Fruit fly (Drosophila melanogaster): ENCODE measurements around the gene CG4362.

Gene CG4362

dm6 chr3R:20262927-20263644, 44.3 kb downstream of the CG4362 start (continued):
- TF ChIP-seq Fer3 (tag; optimal IDR thresholded peaks at IDR 0.05) (no peak), CG17385 (GFP tag; optimal IDR thresholded peaks at IDR 0.05) (no peak), CG5953 (GFP tag; IDR thresholded peaks at IDR 0.05) (0 out of 2 replicates have a peak, but pooled peaks have one; percentile 27), jumu (GFP tag; optimal IDR thresholded peaks at IDR 0.05) (no peak), CG34376 (GFP tag; optimal IDR thresholded peaks at IDR 0.05) (no peak), CG2199 (GFP tag; IDR thresholded peaks at IDR 0.05) (no peak), CG1647 (GFP tag; optimal IDR thresholded peaks at IDR 0.05) (no peak), gem (tag; optimal IDR thresholded peaks at IDR 0.05) (peak; percentile 65), CG14050 (GFP tag; IDR thresholded peaks at IDR 0.05) (no peak), CG12299 (tag; optimal IDR thresholded peaks at IDR 0.05) (no peak), CG34224 (GFP tag; IDR thresholded peaks at IDR 0.05; ENCODE audit: partially characterized antibody) (no peak), unc-4 (GFP tag; IDR thresholded peaks at IDR 0.05; ENCODE audit: partially characterized antibody) (no peak), Dfd (GFP tag; optimal IDR thresholded peaks at IDR 0.05) (no peak), CG13424 (tag; optimal IDR thresholded peaks at IDR 0.05) (no peak), CG12104 (GFP tag; optimal IDR thresholded peaks at IDR 0.05) (no peak), dimm (GFP tag; IDR thresholded peaks at IDR 0.05) (no peak), CG11085 (GFP tag; IDR thresholded peaks at IDR 0.05) (no peak), CG11695 (GFP tag; IDR thresholded peaks at IDR 0.05) (no peak), CG17612 (GFP tag; IDR thresholded peaks at IDR 0.05) (no peak), dm (GFP tag; optimal IDR thresholded peaks at IDR 0.05) (no peak), tgo (GFP tag; IDR thresholded peaks at IDR 0.05) (no peak), CG10147 (GFP tag; optimal IDR thresholded peaks at IDR 0.05) (no peak), CG14441 (GFP tag; IDR thresholded peaks at IDR 0.05) (no peak), TFAM (GFP tag; optimal IDR thresholded peaks at IDR 0.05) (no peak), ac (GFP tag; optimal IDR thresholded peaks at IDR 0.05) (no peak), HLHmδ (GFP tag; optimal IDR thresholded peaks at IDR 0.05) (peak; percentile 51), Dp (GFP tag; optimal IDR thresholded peaks at IDR 0.05) (no peak), CG11398 (GFP tag; optimal IDR thresholded peaks at IDR 0.05) (no peak), Hand (GFP tag; optimal IDR thresholded peaks at IDR 0.05) (no peak), HmgD (GFP tag; optimal IDR thresholded peaks at IDR 0.05) (no peak), NC2α (GFP tag; optimal IDR thresholded peaks at IDR 0.05) (no peak), CG8924 (tag; optimal IDR thresholded peaks at IDR 0.05) (no peak), vfl (GFP tag; optimal IDR thresholded peaks at IDR 0.05) (no peak), oc (tag; optimal IDR thresholded peaks at IDR 0.05) (no peak), Mes4 (GFP tag; optimal IDR thresholded peaks at IDR 0.05) (no peak), CG10274 (GFP tag; optimal IDR thresholded peaks at IDR 0.05) (no peak), tap (tag; optimal IDR thresholded peaks at IDR 0.05) (no peak), da (GFP tag; optimal IDR thresholded peaks at IDR 0.05) (no peak), CG1832 (GFP tag; optimal IDR thresholded peaks at IDR 0.05) (no peak), hb (GFP tag; IDR thresholded peaks at IDR 0.05; ENCODE audit: partially characterized antibody) (no peak), BEAF-32 (GFP tag; optimal IDR thresholded peaks at IDR 0.05) (no peak), Ptx1 (GFP tag; IDR thresholded peaks at IDR 0.05) (no peak), Nf-YB (GFP tag; optimal IDR thresholded peaks at IDR 0.05) (no peak), CG7839 (tag; optimal IDR thresholded peaks at IDR 0.05) (peak; percentile 43), Stat92E (GFP tag; optimal IDR thresholded peaks at IDR 0.05) (no peak), org-1 (GFP tag; optimal IDR thresholded peaks at IDR 0.05) (no peak), ind (GFP tag; optimal IDR thresholded peaks at IDR 0.05) (peak; percentile 5), prd (optimal IDR thresholded peaks at IDR 0.05) (no peak), prd (GFP tag; IDR thresholded peaks at IDR 0.05) (0 out of 3 replicates have a peak, but pooled peaks have one; percentile 13), CG18599 (GFP tag; optimal IDR thresholded peaks at IDR 0.05) (no peak)
